Worm (Caenorhabditis elegans): ENCODE results near the gene mlc-5.
A peak's percentile ranks its signal among the peaks of the same experiment; 100 is the strongest.

The mlc-5 gene

ce11 chrIII:13643534-13643933, 20.4 kb downstream of the mlc-5 start, which contains the start of the genes drr-2 and set-16 (continued):
- peak; percentile 92 for TF ChIP-seq pqm-1 (tag; optimal IDR thresholded peaks at IDR 0.05)
- peak; percentile 95 for TF ChIP-seq sea-2 (GFP tag; optimal IDR thresholded peaks at IDR 0.05)
- peak; percentile 95 for TF ChIP-seq nhr-11 (tag; optimal IDR thresholded peaks at IDR 0.05)
- TF ChIP-seq nhr-237 (tag; optimal IDR thresholded peaks at IDR 0.05) = peak; percentile 33
- TF ChIP-seq ZK546.5 (tag; optimal IDR thresholded peaks at IDR 0.05) = peak; percentile 75
- no peak for TF ChIP-seq fkh-2 (tag; optimal IDR thresholded peaks at IDR 0.05)
- peak; percentile 98 for TF ChIP-seq lsy-12 (tag; optimal IDR thresholded peaks at IDR 0.05)
- TF ChIP-seq nhr-67 (tag; optimal IDR thresholded peaks at IDR 0.05) = no peak

- TF ChIP-seq mdl-1 (tag; optimal IDR thresholded peaks at IDR 0.05) = no peak
- no peak for TF ChIP-seq nhr-76 (tag; optimal IDR thresholded peaks at IDR 0.05)
- TF ChIP-seq nhr-28 (tag; optimal IDR thresholded peaks at IDR 0.05) = no peak
These were observed 21.2 kb downstream of the mlc-5 start for ce11 chrIII:13644279-13644678.

ce11 chrIII:13645885-13646488, 22.9 kb downstream of the mlc-5 start:
- no peak for TF ChIP-seq R02D3.7 (tag; optimal IDR thresholded peaks at IDR 0.05)

ce11 chrIII:13648540-13648939, 25.4 kb downstream of the mlc-5 start:
- no peak for TF ChIP-seq unc-62 (GFP tag; optimal IDR thresholded peaks at IDR 0.05)
- TF ChIP-seq nhr-25 (tag; optimal IDR thresholded peaks at IDR 0.05) = no peak
- TF ChIP-seq nfya-1 (tag; optimal IDR thresholded peaks at IDR 0.05; ENCODE audit: insufficient read depth) = no peak
- no peak for TF ChIP-seq snpc-4 (tag; optimal IDR thresholded peaks at IDR 0.05)
- TF ChIP-seq hmg-11 (tag; optimal IDR thresholded peaks at IDR 0.05) = no peak
- TF ChIP-seq fkh-10 (GFP tag; optimal IDR thresholded peaks at IDR 0.05) = no peak
- TF ChIP-seq elt-1 (tag; optimal IDR thresholded peaks at IDR 0.05) = no peak
- TF ChIP-seq pqm-1 (tag; optimal IDR thresholded peaks at IDR 0.05) = no peak
- TF ChIP-seq tbx-2 (tag; optimal IDR thresholded peaks at IDR 0.05) = no peak
- no peak for TF ChIP-seq mdl-1 (tag; optimal IDR thresholded peaks at IDR 0.05)
- no peak for TF ChIP-seq nhr-76 (tag; optimal IDR thresholded peaks at IDR 0.05)
- no peak for TF ChIP-seq nhr-43 (tag; optimal IDR thresholded peaks at IDR 0.05; ENCODE audit: poor library complexity, severe bottlenecking)
- TF ChIP-seq ama-1 (optimal IDR thresholded peaks at IDR 0.05) = no peak
- TF ChIP-seq fos-1 (tag; optimal IDR thresholded peaks at IDR 0.05) = no peak
- TF ChIP-seq nhr-237 (tag; optimal IDR thresholded peaks at IDR 0.05) = no peak

ce11 chrIII:13651414-13651813, 28.3 kb downstream of the mlc-5 start:
- TF ChIP-seq zag-1 (tag; optimal IDR thresholded peaks at IDR 0.05) (no peak), nhr-12 (tag; optimal IDR thresholded peaks at IDR 0.05) (no peak), nhr-77 (tag; optimal IDR thresholded peaks at IDR 0.05) (no peak), tbx-2 (tag; optimal IDR thresholded peaks at IDR 0.05) (no peak), pqm-1 (tag; optimal IDR thresholded peaks at IDR 0.05) (no peak), jun-1 (tag; optimal IDR thresholded peaks at IDR 0.05) (no peak), elt-3 (tag; optimal IDR thresholded peaks at IDR 0.05) (no peak), mml-1 (tag; optimal IDR thresholded peaks at IDR 0.05) (no peak), nhr-28 (tag; optimal IDR thresholded peaks at IDR 0.05) (no peak), hmg-11 (tag; optimal IDR thresholded peaks at IDR 0.05) (no peak), unc-39 (tag; optimal IDR thresholded peaks at IDR 0.05) (no peak), snpc-4 (tag; optimal IDR thresholded peaks at IDR 0.05) (no peak), mdl-1 (tag; optimal IDR thresholded peaks at IDR 0.05) (no peak), ceh-28 (tag; optimal IDR thresholded peaks at IDR 0.05) (no peak), lin-39 (tag; optimal IDR thresholded peaks at IDR 0.05) (no peak), egl-5 (tag; optimal IDR thresholded peaks at IDR 0.05) (no peak)

ce11 chrIII:13652010-13652409, 28.9 kb downstream of the mlc-5 start:
- TF ChIP-seq eor-1 (tag; optimal IDR thresholded peaks at IDR 0.05) (no peak), nfya-1 (tag; optimal IDR thresholded peaks at IDR 0.05; ENCODE audit: insufficient read depth) (no peak), nhr-76 (tag; optimal IDR thresholded peaks at IDR 0.05) (no peak)

Data from whole organism, L3 larva.